Worm (Caenorhabditis elegans): Measurements from ENCODE around the gene C24D10.6.

DNA sequence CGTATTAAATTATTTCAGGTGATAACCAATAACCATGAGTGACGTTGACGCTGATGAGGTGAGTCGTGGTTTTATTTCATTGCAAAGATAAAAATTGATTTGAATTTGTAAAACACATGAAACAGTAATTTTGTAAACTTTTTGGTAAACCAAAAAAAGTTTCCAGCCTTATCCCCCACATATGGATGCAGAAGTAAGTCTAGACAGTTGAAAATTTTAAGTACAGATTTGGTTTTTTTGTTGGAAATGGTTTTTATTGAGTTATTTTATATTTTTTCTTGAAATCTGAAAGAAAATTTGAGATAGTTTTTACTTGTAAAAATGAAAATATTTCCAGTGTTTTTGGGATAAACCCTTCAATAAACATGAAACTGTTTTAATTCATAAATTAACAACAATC is 44.5 kb upstream of the C24D10.6 start, which contains the start of gene tni-4:
- TF ChIP-seq zag-1 (tag; optimal IDR thresholded peaks at IDR 0.05) = no peak
- no peak for TF ChIP-seq ztf-11 (tag; optimal IDR thresholded peaks at IDR 0.05)
- no peak for TF ChIP-seq nhr-237 (tag; optimal IDR thresholded peaks at IDR 0.05)
